Fruit fly (Drosophila melanogaster): ENCODE measurements around the gene CG12355.

Gene CG12355

dm6 chr3L:15532368-15533030 is 37.1 kb upstream of the CG12355 start (continued):
- no peak for TF ChIP-seq CG6854 (GFP tag; optimal IDR thresholded peaks at IDR 0.05)
- 0 out of 2 replicates have a peak, but pooled peaks have one; percentile 18 for TF ChIP-seq CG11247 (GFP tag; IDR thresholded peaks at IDR 0.05)
- no peak for TF ChIP-seq CG15601 (tag; optimal IDR thresholded peaks at IDR 0.05)
- TF ChIP-seq Poxn (GFP tag; IDR thresholded peaks at IDR 0.05): no peak
- no peak for TF ChIP-seq NFAT (GFP tag; IDR thresholded peaks at IDR 0.05)
- TF ChIP-seq CG30403 (GFP tag; optimal IDR thresholded peaks at IDR 0.05): peak; percentile 32
- TF ChIP-seq lola (GFP tag; optimal IDR thresholded peaks at IDR 0.05): peak in 1 of 3 experiments; percentile 42
- no peak for TF ChIP-seq CG3838 (GFP tag; optimal IDR thresholded peaks at IDR 0.05)
- TF ChIP-seq Fer2 (tag; optimal IDR thresholded peaks at IDR 0.05): no peak
- no peak for TF ChIP-seq Dref (GFP tag; IDR thresholded peaks at IDR 0.05)
- peak; percentile 54 for TF ChIP-seq CG7556 (GFP tag; optimal IDR thresholded peaks at IDR 0.05)
- no peak for TF ChIP-seq CG10462 (GFP tag; optimal IDR thresholded peaks at IDR 0.05)
- no peak for TF ChIP-seq shn (GFP tag; optimal IDR thresholded peaks at IDR 0.05)
- no peak for TF ChIP-seq bab2 (GFP tag; optimal IDR thresholded peaks at IDR 0.05)
- no peak for TF ChIP-seq CG18764 (GFP tag; optimal IDR thresholded peaks at IDR 0.05)
- peak; percentile 23 for TF ChIP-seq CG18476 (GFP tag; optimal IDR thresholded peaks at IDR 0.05)
- TF ChIP-seq MTF-1 (GFP tag; optimal IDR thresholded peaks at IDR 0.05; ENCODE audit: borderline replicate concordance): no peak
- no peak for TF ChIP-seq br (optimal IDR thresholded peaks at IDR 0.05)
- TF ChIP-seq CG17829 (tag; optimal IDR thresholded peaks at IDR 0.05): peak; percentile 14
- TF ChIP-seq Bgb (GFP tag; IDR thresholded peaks at IDR 0.05; ENCODE audit: partially characterized antibody): peak; percentile 32; the same call in 1 of the 2 replicates
- TF ChIP-seq dm (GFP tag; optimal IDR thresholded peaks at IDR 0.05): no peak
- TF ChIP-seq CG17385 (GFP tag; optimal IDR thresholded peaks at IDR 0.05): no peak
- peak; percentile 61 for TF ChIP-seq pros (GFP tag; optimal IDR thresholded peaks at IDR 0.05)
- no peak for TF ChIP-seq HLHmδ (GFP tag; optimal IDR thresholded peaks at IDR 0.05)
- TF ChIP-seq CG15479 (GFP tag; optimal IDR thresholded peaks at IDR 0.05): no peak
- peak; percentile 6 for TF ChIP-seq Asciz (GFP tag; optimal IDR thresholded peaks at IDR 0.05)
- no peak for TF ChIP-seq gce (GFP tag; IDR thresholded peaks at IDR 0.05)
- TF ChIP-seq Trl (optimal IDR thresholded peaks at IDR 0.05): peak; percentile 60 to 70
- peak; percentile 56 for TF ChIP-seq Trl (GFP tag; optimal IDR thresholded peaks at IDR 0.05)
- peak; percentile 24; the same call in 1 of the 2 replicates for TF ChIP-seq CG10959 (GFP tag; IDR thresholded peaks at IDR 0.05)
- TF ChIP-seq toy (GFP tag; IDR thresholded peaks at IDR 0.05): no peak
- peak; percentile 58 for TF ChIP-seq CG32532 (GFP tag; IDR thresholded peaks at IDR 0.05)
- TF ChIP-seq chif (GFP tag; optimal IDR thresholded peaks at IDR 0.05): peak in 1 of 2 experiments; percentile 33
- TF ChIP-seq Dfd (GFP tag; optimal IDR thresholded peaks at IDR 0.05): no peak
- TF ChIP-seq ATbp (GFP tag; optimal IDR thresholded peaks at IDR 0.05): no peak
- no peak for TF ChIP-seq jing (GFP tag; optimal IDR thresholded peaks at IDR 0.05)
- TF ChIP-seq CG30431 (GFP tag; optimal IDR thresholded peaks at IDR 0.05): no peak
- TF ChIP-seq CG1233 (GFP tag; optimal IDR thresholded peaks at IDR 0.05): peak; percentile 19
- TF ChIP-seq pfk (GFP tag; optimal IDR thresholded peaks at IDR 0.05): no peak
- peak; percentile 39 for TF ChIP-seq gem (tag; optimal IDR thresholded peaks at IDR 0.05)
- no peak for TF ChIP-seq sna (GFP tag; IDR thresholded peaks at IDR 0.05; ENCODE audit: partially characterized antibody)
- no peak for TF ChIP-seq CG13296 (GFP tag; optimal IDR thresholded peaks at IDR 0.05)
- no peak for TF ChIP-seq Sry-β (GFP tag; optimal IDR thresholded peaks at IDR 0.05)
- TF ChIP-seq CG1603 (tag; optimal IDR thresholded peaks at IDR 0.05): no peak
- 0 out of 3 replicates have a peak, but pooled peaks have one; percentile 43 for TF ChIP-seq CG11456 (GFP tag; IDR thresholded peaks at IDR 0.05)
- TF ChIP-seq grau (tag; optimal IDR thresholded peaks at IDR 0.05): peak; percentile 51
- no peak for TF ChIP-seq Dip2 (GFP tag; IDR thresholded peaks at IDR 0.05)
- no peak for TF ChIP-seq Optix (GFP tag; IDR thresholded peaks at IDR 0.05)
- TF ChIP-seq ssp (GFP tag; IDR thresholded peaks at IDR 0.05): no peak
- no peak for TF ChIP-seq croc (GFP tag; conservative IDR thresholded peaks at IDR 0.05)
